Fruit fly (Drosophila melanogaster): ENCODE data around the gene GAPcenA.
A peak's percentile ranks its signal among the peaks of the same experiment; 100 is the strongest.

Gene GAPcenA

DNA sequence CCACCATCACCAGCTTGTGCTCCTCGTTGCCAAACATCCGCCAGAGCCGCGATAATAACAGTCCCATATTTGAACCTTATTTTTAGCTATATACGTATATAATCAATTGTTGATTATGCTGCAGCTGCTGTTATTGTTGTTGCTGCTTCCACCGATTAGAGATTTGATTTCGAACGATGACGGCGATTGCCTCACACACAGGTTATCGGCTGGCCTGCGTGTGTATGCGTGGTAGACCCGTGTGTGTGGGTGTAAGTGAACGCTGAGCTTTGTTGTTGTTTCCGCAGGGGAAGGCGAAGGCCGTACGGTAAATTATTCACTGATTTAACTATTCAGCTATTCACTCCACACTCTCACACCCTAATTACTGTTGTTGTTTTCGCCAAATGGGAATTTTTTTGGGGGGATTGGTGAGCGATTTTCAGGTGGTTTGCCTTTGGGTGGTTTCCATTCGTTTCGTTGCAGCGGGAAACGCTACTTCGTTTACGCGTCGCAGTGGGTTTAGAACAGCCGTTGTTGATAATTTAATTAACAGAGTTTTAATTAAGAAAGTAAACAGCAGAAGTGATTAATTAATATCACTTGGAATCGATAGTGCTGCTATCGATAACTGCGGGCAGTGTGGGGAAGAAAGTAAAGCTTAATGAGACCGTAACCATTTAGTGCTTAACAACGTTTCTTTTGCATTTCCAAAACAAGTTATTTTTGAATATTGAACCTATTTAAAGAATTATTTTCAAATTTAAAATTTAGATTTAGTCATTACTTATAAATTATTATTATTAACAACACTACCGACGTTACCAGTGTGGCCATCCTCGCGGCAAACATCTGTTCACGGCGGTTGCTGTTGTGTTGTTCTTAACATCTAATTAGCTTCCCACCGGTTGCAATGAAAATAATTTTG, 46.9 kb upstream of the GAPcenA start, which contains the start of the genes Arl5 and CG13671 (continued):
- no peak for TF ChIP-seq Hr38 (GFP tag; optimal IDR thresholded peaks at IDR 0.05)

DNA sequence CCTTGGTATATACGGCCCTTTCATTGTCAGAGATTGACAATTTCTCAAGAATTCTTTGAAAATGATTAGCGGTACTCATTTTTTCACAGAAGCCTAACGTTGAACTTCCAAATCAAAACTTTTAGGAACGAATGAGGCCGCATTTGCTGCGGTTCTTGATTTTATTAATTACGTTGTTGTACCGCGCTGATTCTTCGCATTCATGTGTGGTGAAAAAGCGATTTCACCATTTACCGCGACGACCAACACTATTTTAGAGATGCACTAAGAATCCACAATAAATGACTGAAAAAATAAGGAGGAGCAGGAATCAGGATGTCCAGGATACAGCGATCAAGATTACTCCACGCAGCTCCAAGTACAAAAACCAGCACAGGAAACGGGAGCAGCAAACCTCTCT, 42.4 kb upstream of the GAPcenA start, which contains the start of the genes CG7194 and Sbp2:
CG7194 (minus strand) TSS at position 148 of the 400 bp plus-strand sequence.
Sbp2 (plus strand) TSS at position 246 of the 400 bp plus-strand sequence.
- TF ChIP-seq esn (GFP tag; optimal IDR thresholded peaks at IDR 0.05): peak; percentile 37
- peak in 1 of 2 experiments; percentile 43 for TF ChIP-seq ss (GFP tag; optimal IDR thresholded peaks at IDR 0.05)
- peak; percentile 75 for TF ChIP-seq Sox14 (GFP tag; optimal IDR thresholded peaks at IDR 0.05)
- peak; percentile 9 for TF ChIP-seq CG6854 (GFP tag; optimal IDR thresholded peaks at IDR 0.05)
- TF ChIP-seq Eip78C (GFP tag): peak; percentile 49
- no peak for TF ChIP-seq CG32006 (GFP tag; optimal IDR thresholded peaks at IDR 0.05)
- peak; percentile 45 for TF ChIP-seq dsx (GFP tag; optimal IDR thresholded peaks at IDR 0.05; ENCODE audit: poor library complexity, severe bottlenecking)
- TF ChIP-seq salr (GFP tag; optimal IDR thresholded peaks at IDR 0.05): no peak
- TF ChIP-seq topi (GFP tag; optimal IDR thresholded peaks at IDR 0.05): peak; percentile 2

DNA sequence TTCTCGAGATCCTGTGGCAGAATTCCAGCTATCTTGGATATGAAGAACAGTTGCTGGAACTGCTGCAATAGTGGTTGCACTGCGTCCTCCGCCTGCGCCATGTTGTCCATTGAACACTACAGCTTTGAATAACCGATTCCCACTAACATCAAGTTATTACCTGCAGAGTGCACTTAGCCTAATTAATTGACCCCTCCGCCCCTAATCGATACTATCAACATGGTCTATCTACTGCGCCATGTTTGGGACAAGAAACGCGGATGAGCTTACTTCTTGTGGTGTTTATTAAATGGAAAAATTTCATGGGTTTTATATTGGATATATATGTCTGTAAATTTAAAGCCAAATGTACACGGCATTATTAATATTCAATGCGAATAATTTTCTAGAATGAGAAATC, 39.5 kb upstream of the GAPcenA start, which contains the start of gene Gr66a:
Gr66a (minus strand) TSS at position 101 of the 400 bp plus-strand sequence.
- no peak for TF ChIP-seq CG6163 (GFP tag; IDR thresholded peaks at IDR 0.05)
- no peak for TF ChIP-seq cyc (GFP tag; optimal IDR thresholded peaks at IDR 0.05)
- TF ChIP-seq CG6276 (GFP tag; optimal IDR thresholded peaks at IDR 0.05): no peak
- TF ChIP-seq CG11294 (GFP tag; IDR thresholded peaks at IDR 0.05): no peak
- no peak for TF ChIP-seq CG15336 (GFP tag; IDR thresholded peaks at IDR 0.05)
- TF ChIP-seq lz (GFP tag; optimal IDR thresholded peaks at IDR 0.05): no peak
- no peak for TF ChIP-seq achi (GFP tag; optimal IDR thresholded peaks at IDR 0.05)
- TF ChIP-seq Ets96B (tag; optimal IDR thresholded peaks at IDR 0.05): no peak
- TF ChIP-seq CG1621 (tag; optimal IDR thresholded peaks at IDR 0.05): no peak
- TF ChIP-seq CG32006 (GFP tag; optimal IDR thresholded peaks at IDR 0.05): no peak
- no peak for TF ChIP-seq Met (GFP tag; optimal IDR thresholded peaks at IDR 0.05)
- TF ChIP-seq dsx (GFP tag; optimal IDR thresholded peaks at IDR 0.05; ENCODE audit: poor library complexity, severe bottlenecking): no peak
- TF ChIP-seq net (GFP tag; optimal IDR thresholded peaks at IDR 0.05): no peak
- no peak for TF ChIP-seq CG34406 (GFP tag; optimal IDR thresholded peaks at IDR 0.05)
- no peak for TF ChIP-seq acj6 (GFP tag; optimal IDR thresholded peaks at IDR 0.05)
- TF ChIP-seq CG8119 (GFP tag; IDR thresholded peaks at IDR 0.05): no peak
- TF ChIP-seq Ets21C (GFP tag; optimal IDR thresholded peaks at IDR 0.05): no peak
- TF ChIP-seq CG7368 (GFP tag; optimal IDR thresholded peaks at IDR 0.05): no peak
- TF ChIP-seq fd59A (GFP tag; optimal IDR thresholded peaks at IDR 0.05): no peak

DNA sequence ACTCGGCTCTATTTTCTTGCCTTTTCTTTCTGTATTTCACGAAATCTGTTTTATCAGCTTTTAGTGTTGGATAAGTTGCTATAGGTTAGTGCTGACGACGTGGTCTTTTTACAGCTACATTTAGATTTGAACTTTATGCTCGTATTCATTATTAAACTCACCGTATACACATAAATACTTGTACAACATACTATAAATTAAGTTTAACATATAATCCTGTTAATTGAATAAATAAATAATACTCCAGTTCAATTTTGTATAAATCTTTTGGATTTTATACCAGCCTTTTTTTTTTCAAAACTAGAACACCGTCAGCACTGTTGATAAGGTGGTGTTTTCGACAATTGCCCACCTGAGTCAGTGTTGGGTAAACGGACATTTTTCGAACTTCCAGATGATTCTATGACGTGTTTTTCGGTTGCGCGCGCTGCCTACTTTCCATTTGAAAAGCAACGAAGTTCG, 37.4 kb upstream of the GAPcenA start, which contains the start of gene BI-1:
BI-1 (minus strand) TSS at position 51 of the 462 bp plus-strand sequence.
- TF ChIP-seq CG10669 (GFP tag; optimal IDR thresholded peaks at IDR 0.05) (no peak), esn (GFP tag; optimal IDR thresholded peaks at IDR 0.05) (peak; percentile 75), Met (GFP tag; optimal IDR thresholded peaks at IDR 0.05) (no peak), spab (GFP tag; optimal IDR thresholded peaks at IDR 0.05) (no peak), topi (GFP tag; optimal IDR thresholded peaks at IDR 0.05) (peak; percentile 75), cyc (GFP tag; optimal IDR thresholded peaks at IDR 0.05) (peak; percentile 59), CG3032 (tag; optimal IDR thresholded peaks at IDR 0.05) (peak; percentile 66), lz (GFP tag; optimal IDR thresholded peaks at IDR 0.05) (peak; percentile 69), OdsH (GFP tag; optimal IDR thresholded peaks at IDR 0.05) (no peak), Sox102F (GFP tag; optimal IDR thresholded peaks at IDR 0.05) (no peak), CG31627 (GFP tag; optimal IDR thresholded peaks at IDR 0.05) (peak; percentile 22), CG34406 (GFP tag; optimal IDR thresholded peaks at IDR 0.05) (no peak), CG4318 (GFP tag; optimal IDR thresholded peaks at IDR 0.05) (no peak), Blimp-1 (GFP tag; optimal IDR thresholded peaks at IDR 0.05) (no peak), CG16779 (tag; optimal IDR thresholded peaks at IDR 0.05) (no peak), CG9139 (GFP tag; optimal IDR thresholded peaks at IDR 0.05) (no peak), dsx (GFP tag; optimal IDR thresholded peaks at IDR 0.05; ENCODE audit: poor library complexity, severe bottlenecking) (peak; percentile 67), Eip78C (GFP tag) (peak; percentile 80), Smox (GFP tag; optimal IDR thresholded peaks at IDR 0.05) (no peak), CG6854 (GFP tag; optimal IDR thresholded peaks at IDR 0.05) (no peak), svp (GFP tag) (no peak), Lpt (GFP tag; optimal IDR thresholded peaks at IDR 0.05) (no peak), fd59A (GFP tag; optimal IDR thresholded peaks at IDR 0.05) (peak; percentile 16), Hr39 (GFP tag; optimal IDR thresholded peaks at IDR 0.05) (no peak), dac (GFP tag; optimal IDR thresholded peaks at IDR 0.05) (no peak), salr (GFP tag; optimal IDR thresholded peaks at IDR 0.05) (no peak), achi (GFP tag; optimal IDR thresholded peaks at IDR 0.05) (no peak), Hr38 (GFP tag; optimal IDR thresholded peaks at IDR 0.05) (no peak)
